Worm (Caenorhabditis elegans): Measurements from ENCODE around the gene C54D10.5.

- no peak for TF ChIP-seq ceh-27 (GFP tag; optimal IDR thresholded peaks at IDR 0.05)
- TF ChIP-seq B0019.2 (GFP tag; conservative IDR thresholded peaks at IDR 0.05) = no peak
- TF ChIP-seq efl-1 (GFP tag; optimal IDR thresholded peaks at IDR 0.05) = no peak
- TF ChIP-seq snpc-4 (GFP tag; optimal IDR thresholded peaks at IDR 0.05) = no peak
- TF ChIP-seq snpc-4 (tag; optimal IDR thresholded peaks at IDR 0.05) = no peak
- TF ChIP-seq bed-1 (GFP tag; IDR thresholded peaks at IDR 0.05) = no peak
- no peak for TF ChIP-seq lin-35 (GFP tag; optimal IDR thresholded peaks at IDR 0.05)
- TF ChIP-seq fkh-3 (tag; optimal IDR thresholded peaks at IDR 0.05) = no peak
- TF ChIP-seq tlf-1 (GFP tag; optimal IDR thresholded peaks at IDR 0.05) = no peak
- no peak for TF ChIP-seq F55B11.4 (tag; optimal IDR thresholded peaks at IDR 0.05; ENCODE audit: borderline replicate concordance, insufficient read depth)
- TF ChIP-seq let-526 (GFP tag; IDR thresholded peaks at IDR 0.05) = no peak
Measured at ce11 chrV:12408996-12409395, 20.1 kb upstream of the C54D10.5 start.
